Worm (Caenorhabditis elegans) whole organism, young adult: ENCODE measurements around the gene R03G8.3.

Experiments used
- B0261.1 ChIP-seq: sonication (generic microtip); optimal IDR thresholded peaks from 2 replicates; lab custom pipeline; 2016; ENCODE audit warnings: mild to moderate bottlenecking, missing genetic modification characterization, moderate library complexity, missing compliant biosample characterization
- C06A6.2 ChIP-seq: fragments of 200-800 bp; sonication (Bioruptor generic); conservative IDR thresholded peaks from 2 replicates; pipeline ENCODE4 v1.3.6; 2022; ENCODE audit warnings: missing genetic modification characterization, missing compliant biosample characterization
- F23B12.7 ChIP-seq: sonication (generic microtip); optimal IDR thresholded peaks from 2 replicates; lab custom pipeline; 2017; ENCODE audit warnings: missing genetic modification characterization, mild to moderate bottlenecking, missing compliant biosample characterization, antibody characterized with exemption, moderate library complexity; ENCODE audit not compliant: insufficient read depth
- F39B2.1 ChIP-seq: fragments of 200-800 bp; sonication (Bioruptor generic); IDR thresholded peaks from 2 replicates; pipeline ENCODE4 v1.3.6; 2022; ENCODE audit warnings: missing genetic modification reagents, missing genetic modification characterization, missing compliant biosample characterization
- F57C9.4 ChIP-seq: sonication (generic microtip); optimal IDR thresholded peaks from 2 replicates; lab custom pipeline; 2017; ENCODE audit warnings: mild to moderate bottlenecking, missing genetic modification characterization, missing compliant biosample characterization
- K12H6.12 ChIP-seq: fragments of 200-800 bp; sonication (Bioruptor generic); optimal IDR thresholded peaks from 2 replicates; lab custom pipeline; 2018; ENCODE audit warnings: mild to moderate bottlenecking, missing genetic modification characterization, missing compliant biosample characterization
- T07F8.4 ChIP-seq: sonication (generic microtip); optimal IDR thresholded peaks from 2 replicates; lab custom pipeline; 2016; ENCODE audit warnings: mild to moderate bottlenecking, missing genetic modification characterization, moderate library complexity, missing compliant biosample characterization
- Y53F4B.3 ChIP-seq: fragments of 200-800 bp; sonication (Bioruptor generic); IDR thresholded peaks from 2 replicates; pipeline ENCODE4 v1.3.6; 2022; ENCODE audit warnings: missing genetic modification reagents, missing genetic modification characterization, missing compliant biosample characterization
- aptf-2 ChIP-seq: fragments of 200-800 bp; sonication (Bioruptor generic); conservative IDR thresholded peaks from 2 replicates; pipeline ENCODE4 v1.3.6; 2022; ENCODE audit warnings: missing genetic modification reagents, missing genetic modification characterization, missing compliant biosample characterization
- attf-5 ChIP-seq: fragments of 200-800 bp; sonication (Bioruptor generic); optimal IDR thresholded peaks from 2 replicates; lab custom pipeline; 2018; ENCODE audit warnings: mild to moderate bottlenecking, missing genetic modification characterization, missing compliant biosample characterization
- bed-2 ChIP-seq: fragments of 200-800 bp; sonication (Bioruptor generic); IDR thresholded peaks from 2 replicates; pipeline ENCODE4 v1.3.6; 2022; ENCODE audit warnings: missing genetic modification reagents, missing genetic modification characterization, missing compliant biosample characterization
- ccch-3 ChIP-seq: fragments of 200-800 bp; sonication (Bioruptor generic); optimal IDR thresholded peaks from 2 replicates; lab custom pipeline; 2018; ENCODE audit warnings: mild to moderate bottlenecking, missing genetic modification characterization, missing compliant biosample characterization
- ceh-27 ChIP-seq: fragments of 200-800 bp; sonication (Bioruptor generic); optimal IDR thresholded peaks from 2 replicates; lab custom pipeline; 2018; ENCODE audit warnings: mild to moderate bottlenecking, missing genetic modification characterization, moderate library complexity, missing compliant biosample characterization
- ceh-79 ChIP-seq: sonication (generic microtip); optimal IDR thresholded peaks from 2 replicates; lab custom pipeline; 2017; ENCODE audit warnings: mild to moderate bottlenecking, missing genetic modification characterization, missing compliant biosample characterization
- die-1 ChIP-seq: sonication (generic microtip); optimal IDR thresholded peaks from 2 replicates; lab custom pipeline; 2016; ENCODE audit warnings: missing genotype, mild to moderate bottlenecking, missing genetic modification characterization, missing compliant biosample characterization
- egl-44 ChIP-seq: fragments of 200-800 bp; sonication (Bioruptor generic); IDR thresholded peaks from 2 replicates; pipeline ENCODE4 v1.3.6; 2022; ENCODE audit warnings: missing genetic modification reagents, missing genetic modification characterization, missing compliant biosample characterization
- ekl-4 ChIP-seq: fragments of 200-800 bp; sonication (Bioruptor generic); IDR thresholded peaks from 2 replicates; pipeline ENCODE4 v1.3.6; 2022; ENCODE audit warnings: missing genetic modification reagents, missing genetic modification characterization, missing compliant biosample characterization
- ets-4 ChIP-seq: fragments of 200-800 bp; sonication (Bioruptor generic); optimal IDR thresholded peaks from 2 replicates; lab custom pipeline; 2018; ENCODE audit warnings: mild to moderate bottlenecking, missing genetic modification characterization, missing compliant biosample characterization
- hlh-12 ChIP-seq: sonication (generic microtip); optimal IDR thresholded peaks from 2 replicates; lab custom pipeline; 2016; ENCODE audit warnings: missing genetic modification characterization, missing compliant biosample characterization
- hmg-1.2 ChIP-seq: fragments of 200-800 bp; sonication (Bioruptor generic); IDR thresholded peaks from 2 replicates; pipeline ENCODE4 v1.3.6; 2022; ENCODE audit warnings: missing genetic modification reagents, missing genetic modification characterization, missing compliant biosample characterization
- hrde-1 ChIP-seq: sonication (generic microtip); optimal IDR thresholded peaks from 2 replicates; lab custom pipeline; 2016; ENCODE audit warnings: missing genetic modification characterization, mild to moderate bottlenecking, missing compliant biosample characterization, moderate library complexity, missing genotype, missing genetic modification reagents, borderline replicate concordance
- hsf-1 ChIP-seq: fragments of 200-800 bp; sonication (Bioruptor generic); IDR thresholded peaks from 2 replicates; pipeline ENCODE4 v1.3.6; 2022; ENCODE audit warnings: missing genetic modification reagents, missing genetic modification characterization, missing compliant biosample characterization
- let-526 ChIP-seq: fragments of 200-800 bp; sonication (Bioruptor generic); IDR thresholded peaks from 2 replicates; pipeline ENCODE4 v1.3.6; 2022; ENCODE audit warnings: missing genetic modification reagents, missing genetic modification characterization, missing compliant biosample characterization
- lin-26 ChIP-seq: fragments of 200-800 bp; sonication (Bioruptor generic); IDR thresholded peaks from 2 replicates; pipeline ENCODE4 v1.3.6; 2022; ENCODE audit warnings: missing genetic modification reagents, missing genetic modification characterization, missing compliant biosample characterization
- lin-40 ChIP-seq: sonication (generic microtip); optimal IDR thresholded peaks from 2 replicates; lab custom pipeline; 2016; ENCODE audit warnings: missing genetic modification characterization, mild to moderate bottlenecking, missing compliant biosample characterization, missing genotype, missing genetic modification reagents
- lir-1 ChIP-seq: fragments of 200-800 bp; sonication (Bioruptor generic); conservative IDR thresholded peaks from 2 replicates; pipeline ENCODE4 v1.3.6; 2022; ENCODE audit warnings: missing genetic modification reagents, missing genetic modification characterization, missing compliant biosample characterization
- madf-6 ChIP-seq: fragments of 200-800 bp; sonication (Bioruptor generic); IDR thresholded peaks from 2 replicates; pipeline ENCODE4 v1.3.6; 2022; ENCODE audit warnings: missing genetic modification reagents, missing genetic modification characterization, missing compliant biosample characterization
- mel-28 ChIP-seq: sonication (generic microtip); optimal IDR thresholded peaks from 2 replicates; lab custom pipeline; 2016; ENCODE audit warnings: borderline replicate concordance, mild to moderate bottlenecking, missing genetic modification characterization, missing compliant biosample characterization
- nfya-1 ChIP-seq: sonication (generic microtip); optimal IDR thresholded peaks from 2 replicates; lab custom pipeline; 2017; ENCODE audit warnings: antibody characterized with exemption, missing compliant biosample characterization, missing genetic modification characterization, borderline replicate concordance; ENCODE audit not compliant: insufficient read depth
- nhr-120 ChIP-seq: fragments of 200-800 bp; sonication (Bioruptor generic); IDR thresholded peaks from 2 replicates; pipeline ENCODE4 v1.3.6; 2022; ENCODE audit warnings: missing genetic modification characterization, missing compliant biosample characterization
- nhr-80 ChIP-seq: sonication (generic microtip); optimal IDR thresholded peaks from 2 replicates; lab custom pipeline; 2016; ENCODE audit warnings: missing genetic modification characterization, missing compliant biosample characterization
- nhr-90 ChIP-seq: sonication (generic microtip); optimal IDR thresholded peaks from 2 replicates; lab custom pipeline; 2016; ENCODE audit warnings: missing genotype, mild to moderate bottlenecking, missing genetic modification characterization, missing compliant biosample characterization
- sea-2 ChIP-seq: fragments of 200-800 bp; sonication (Bioruptor generic); IDR thresholded peaks from 2 replicates; pipeline ENCODE4 v1.3.6; 2022; ENCODE audit warnings: missing genetic modification characterization, missing compliant biosample characterization
- snpc-1.3 ChIP-seq: sonication (generic microtip); optimal IDR thresholded peaks from 2 replicates; lab custom pipeline; 2017; ENCODE audit warnings: missing genetic modification characterization, mild to moderate bottlenecking, missing compliant biosample characterization, antibody characterized with exemption, moderate library complexity, missing genotype, missing genetic modification reagents; ENCODE audit not compliant: insufficient read depth
- snpc-3.4 ChIP-seq: sonication (generic microtip); optimal IDR thresholded peaks from 2 replicates; lab custom pipeline; 2017; ENCODE audit warnings: missing genetic modification characterization, mild to moderate bottlenecking, missing compliant biosample characterization, antibody characterized with exemption, moderate library complexity, missing genotype, missing genetic modification reagents
- sptf-2 ChIP-seq: fragments of 200-800 bp; sonication (Bioruptor generic); optimal IDR thresholded peaks from 2 replicates; lab custom pipeline; 2018; ENCODE audit warnings: mild to moderate bottlenecking, missing genetic modification characterization, missing compliant biosample characterization
- tbp1 ChIP-seq: fragments of 200-800 bp; sonication (Bioruptor generic); optimal IDR thresholded peaks from 2 replicates; lab custom pipeline; 2018; ENCODE audit warnings: mild to moderate bottlenecking, missing genetic modification characterization, missing compliant biosample characterization
- ztf-25 ChIP-seq: fragments of 200-800 bp; sonication (Bioruptor generic); IDR thresholded peaks from 2 replicates; pipeline ENCODE4 v1.3.6; 2022; ENCODE audit warnings: missing genetic modification reagents, missing genetic modification characterization, missing compliant biosample characterization
- ztf-28 ChIP-seq: fragments of 200-800 bp; sonication (Bioruptor generic); IDR thresholded peaks from 2 replicates; pipeline ENCODE4 v1.3.6; 2022; ENCODE audit warnings: missing genetic modification reagents, missing genetic modification characterization, missing compliant biosample characterization
- ztf-6 ChIP-seq: fragments of 200-800 bp; sonication (Bioruptor generic); IDR thresholded peaks from 2 replicates; pipeline ENCODE4 v1.3.6; 2022; ENCODE audit warnings: missing genetic modification reagents, missing genetic modification characterization, missing compliant biosample characterization

R03G8.3 gene

ce11 chrX:13129949-13130348 is 39.2 kb downstream of the R03G8.3 start, which contains the start of gene spin-3:
Gene spin-3, plus strand, starts transcription at chrX:13130249.
- TF ChIP-seq nfya-1 (no peak), snpc-3.4 (no peak), hmg-1.2 (GFP tag; lab: Robert Waterston, UW) (no peak), T07F8.4 (tag; lab: Kevin White, UChicago) (no peak), aptf-2 (GFP tag; lab: Robert Waterston, UW) (no peak), lin-26 (GFP tag; lab: Robert Waterston, UW) (no peak), nhr-120 (GFP tag; lab: Robert Waterston, UW) (no peak), attf-5 (no peak), nhr-90 (tag; lab: Kevin White, UChicago) (no peak), B0261.1 (no peak), sptf-2 (GFP tag; lab: Kevin White, UChicago) (no peak), K12H6.12 (tag; lab: Kevin White, UChicago) (no peak), ztf-6 (GFP tag; lab: Robert Waterston, UW) (no peak)

ce11 chrX:13134807-13135206 is 44.0 kb downstream of the R03G8.3 start, which contains the start of gene F09A5.2:
Gene F09A5.2, plus strand, starts transcription at chrX:13135107.
- TF ChIP-seq Y53F4B.3 (GFP tag; lab: Robert Waterston, UW) (no peak), die-1 (tag; lab: Kevin White, UChicago) (no peak), F23B12.7 (tag; lab: Kevin White, UChicago) (no peak), lin-40 (no peak), snpc-1.3 (tag; lab: Kevin White, UChicago) (no peak), let-526 (GFP tag; lab: Robert Waterston, UW) (no peak), aptf-2 (GFP tag; lab: Robert Waterston, UW) (no peak), lir-1 (GFP tag; lab: Robert Waterston, UW) (no peak), bed-2 (GFP tag; lab: Robert Waterston, UW) (no peak), hlh-12 (tag; lab: Kevin White, UChicago) (no peak), ceh-27 (GFP tag; lab: Kevin White, UChicago) (no peak), ccch-3 (no peak), sea-2 (GFP tag; lab: Robert Waterston, UW) (no peak), hrde-1 (tag; lab: Kevin White, UChicago) (no peak)

ce11 chrX:13139493-13139892 is 48.7 kb downstream of the R03G8.3 start, which contains the start of gene ttr-34:
Gene ttr-34, plus strand, starts transcription at chrX:13139793.
- TF ChIP-seq ets-4: no peak
- TF ChIP-seq ceh-79 (tag; lab: Kevin White, UChicago): no peak
- no peak for TF ChIP-seq ztf-6 (GFP tag; lab: Robert Waterston, UW)
- no peak for TF ChIP-seq nhr-120 (GFP tag; lab: Robert Waterston, UW)
- TF ChIP-seq egl-44 (GFP tag; lab: Robert Waterston, UW): no peak
- no peak for TF ChIP-seq mel-28 (tag; lab: Kevin White, UChicago)
- no peak for TF ChIP-seq C06A6.2 (GFP tag; lab: Robert Waterston, UW)
- no peak for TF ChIP-seq F57C9.4
- no peak for TF ChIP-seq sptf-2 (GFP tag; lab: Kevin White, UChicago)
- no peak for TF ChIP-seq snpc-1.3 (tag; lab: Kevin White, UChicago)

- TF ChIP-seq tbp1 (GFP tag; lab: Kevin White, UChicago): no peak
- TF ChIP-seq hsf-1: no peak
- TF ChIP-seq nhr-80 (tag; lab: Kevin White, UChicago): peak; percentile 4
- no peak for TF ChIP-seq F39B2.1
- no peak for TF ChIP-seq nfya-1
- no peak for TF ChIP-seq ekl-4 (GFP tag; lab: Robert Waterston, UW)
- TF ChIP-seq madf-6: no peak
- no peak for TF ChIP-seq ztf-25 (GFP tag; lab: Robert Waterston, UW)
- no peak for TF ChIP-seq ztf-28 (GFP tag; lab: Robert Waterston, UW)
These were observed 50.7 kb downstream of the R03G8.3 start, which contains the start of gene F09A5.3 for ce11 chrX:13141440-13141839. Gene F09A5.3, plus strand, starts transcription at chrX:13141601.
